Fruit fly (Drosophila melanogaster): ENCODE data around the gene rho.

rho gene

DNA sequence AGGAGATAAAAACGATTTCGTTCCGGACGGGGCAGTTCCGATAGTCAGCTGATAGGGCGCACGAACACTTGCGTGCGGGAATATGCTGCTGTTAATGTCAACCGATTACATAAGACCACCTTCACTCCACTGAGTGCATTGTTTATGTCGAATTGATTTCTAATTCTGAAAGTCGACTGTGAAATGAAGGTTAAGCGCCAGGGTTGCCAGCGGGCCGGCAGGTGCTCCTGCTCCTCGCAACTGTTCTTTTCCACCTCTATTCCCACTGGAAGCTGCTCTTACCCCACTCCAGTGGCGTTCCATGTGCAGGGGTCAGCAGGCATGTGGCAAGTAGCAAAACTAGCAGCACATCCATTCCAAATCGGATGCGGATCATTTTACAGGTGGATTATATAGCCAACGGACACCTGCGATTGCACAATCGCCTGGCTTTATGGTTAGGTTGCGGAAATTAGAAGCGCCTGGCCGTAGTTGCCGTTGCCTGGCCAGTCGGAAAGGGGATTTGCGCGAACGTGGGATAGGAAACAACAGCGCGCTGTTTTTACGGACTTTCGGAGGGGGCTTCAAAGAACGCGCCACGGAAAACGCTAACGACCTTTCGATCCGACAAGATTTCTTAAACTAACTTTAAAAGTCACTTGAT lies 53.1 kb downstream of the rho start, which contains the start of gene cue:
TSS of gene cue (minus strand) at position 641 of the 643 bp plus-strand sequence.
- TF ChIP-seq Ets65A (GFP tag) (peak; percentile 70), bowl (GFP tag; IDR thresholded peaks at IDR 0.05) (no peak), abd-A (tag; optimal IDR thresholded peaks at IDR 0.05) (no peak), CG18476 (GFP tag; optimal IDR thresholded peaks at IDR 0.05) (no peak), CG2199 (GFP tag; IDR thresholded peaks at IDR 0.05) (no peak), Usf (GFP tag; optimal IDR thresholded peaks at IDR 0.05) (no peak), cad (GFP tag; optimal IDR thresholded peaks at IDR 0.05) (no peak), D (optimal IDR thresholded peaks at IDR 0.05) (peak; percentile 51), D (GFP tag; optimal IDR thresholded peaks at IDR 0.05) (no peak), CG18764 (GFP tag; optimal IDR thresholded peaks at IDR 0.05) (no peak), CG10209 (GFP tag; optimal IDR thresholded peaks at IDR 0.05) (no peak), Dref (GFP tag; IDR thresholded peaks at IDR 0.05) (no peak; the same call in 1 of the 2 replicates), CG34422 (GFP tag; IDR thresholded peaks at IDR 0.05) (0 out of 3 replicates have a peak, but pooled peaks have one; percentile 41), MTF-1 (GFP tag; optimal IDR thresholded peaks at IDR 0.05; ENCODE audit: borderline replicate concordance) (peak; percentile 38), B-H1 (GFP tag; IDR thresholded peaks at IDR 0.05) (no peak), sima (GFP tag; optimal IDR thresholded peaks at IDR 0.05) (no peak), Adf1 (GFP tag; IDR thresholded peaks at IDR 0.05) (no peak), MESR4 (GFP tag; optimal IDR thresholded peaks at IDR 0.05) (peak; percentile 43), hbn (GFP tag; IDR thresholded peaks at IDR 0.05; ENCODE audit: partially characterized antibody) (no peak), CG6272 (GFP tag; IDR thresholded peaks at IDR 0.05) (no peak), seq (GFP tag; IDR thresholded peaks at IDR 0.05) (0 out of 2 replicates have a peak, but pooled peaks have one; percentile 6), klu (GFP tag; IDR thresholded peaks at IDR 0.05) (no peak), CG4730 (GFP tag; IDR thresholded peaks at IDR 0.05) (no peak), bbx (GFP tag; IDR thresholded peaks at IDR 0.05; ENCODE audit: partially characterized antibody) (no peak), BEAF-32 (GFP tag; optimal IDR thresholded peaks at IDR 0.05) (no peak), pb (GFP tag; optimal IDR thresholded peaks at IDR 0.05) (no peak), ftz-f1 (GFP tag; optimal IDR thresholded peaks at IDR 0.05) (peak; percentile 53), CG15479 (GFP tag; optimal IDR thresholded peaks at IDR 0.05) (peak; percentile 48), CG10431 (GFP tag; optimal IDR thresholded peaks at IDR 0.05) (no peak), CG31441 (GFP tag; IDR thresholded peaks at IDR 0.05) (no peak; the same call in 1 of the 2 replicates), sens-2 (GFP tag; IDR thresholded peaks at IDR 0.05) (no peak), Side (GFP tag; optimal IDR thresholded peaks at IDR 0.05) (no peak), CG1832 (GFP tag; optimal IDR thresholded peaks at IDR 0.05) (no peak), Bteb2 (GFP tag; optimal IDR thresholded peaks at IDR 0.05) (no peak), Jarid2 (GFP tag; optimal IDR thresholded peaks at IDR 0.05) (peak; percentile 70), CG6175 (GFP tag; IDR thresholded peaks at IDR 0.05) (peak; percentile 75; the same call in 2 of the 3 replicates), caup (GFP tag; optimal IDR thresholded peaks at IDR 0.05; ENCODE audit: severe bottlenecking) (no peak), so (GFP tag; IDR thresholded peaks at IDR 0.05) (peak; percentile 60; the same call in 2 of the 3 replicates), bigmax (GFP tag; optimal IDR thresholded peaks at IDR 0.05) (peak; percentile 21), CG14710 (tag; optimal IDR thresholded peaks at IDR 0.05) (no peak), CG30020 (tag; optimal IDR thresholded peaks at IDR 0.05) (no peak), Hmr (GFP tag; optimal IDR thresholded peaks at IDR 0.05) (no peak), CG10274 (GFP tag; optimal IDR thresholded peaks at IDR 0.05) (peak; percentile 96), chm (GFP tag; IDR thresholded peaks at IDR 0.05) (0 out of 2 replicates have a peak, but pooled peaks have one; percentile 14), cg (GFP tag; optimal IDR thresholded peaks at IDR 0.05) (peak; percentile 26), Pdp1 (GFP tag; optimal IDR thresholded peaks at IDR 0.05) (peak in 1 of 2 experiments; percentile 97), CG1792 (GFP tag; optimal IDR thresholded peaks at IDR 0.05) (no peak), CG9797 (GFP tag; optimal IDR thresholded peaks at IDR 0.05) (no peak), CG12744 (GFP tag; optimal IDR thresholded peaks at IDR 0.05) (no peak), Taf1 (GFP tag; IDR thresholded peaks at IDR 0.05) (0 out of 2 replicates have a peak, but pooled peaks have one; percentile 6)
